Worm (Caenorhabditis elegans) whole organism, L4/young adult: ENCODE results near the gene rpoa-12.

Experiments used
- W03F9.2 ChIP-seq: fragments of 150-350 bp; optimal IDR thresholded peaks from 2 replicates; lab custom pipeline; 2014; ENCODE audit warnings: missing biosample characterization, missing genetic modification characterization
- dao-5 ChIP-seq: sonication (generic microtip); optimal IDR thresholded peaks from 2 replicates; lab custom pipeline; 2016; ENCODE audit warnings: missing genotype, missing genetic modification characterization, moderate library complexity, missing compliant biosample characterization
- him-1 ChIP-seq: sonication (generic microtip); optimal IDR thresholded peaks from 2 replicates; lab custom pipeline; 2016; ENCODE audit warnings: missing genotype, missing genetic modification reagents, missing genetic modification characterization, missing compliant biosample characterization

The rpoa-12 gene

ce11 chrV:14380242-14380641 lies 42.9 kb downstream of the rpoa-12 start:
- TF ChIP-seq him-1 (tag; lab: Kevin White, UChicago) (no peak), W03F9.2 (no peak), dao-5 (tag; lab: Kevin White, UChicago) (no peak)

ce11 chrV:14378986-14379385 lies 44.1 kb downstream of the rpoa-12 start, which contains the start of gene npr-43:
Gene npr-43 (minus strand): TSS chrV:14379086.
- TF ChIP-seq him-1 (tag; lab: Kevin White, UChicago) (no peak), W03F9.2 (no peak), dao-5 (tag; lab: Kevin White, UChicago) (no peak)

- TF ChIP-seq W03F9.2: no peak
- TF ChIP-seq dao-5 (tag; lab: Kevin White, UChicago): no peak
- TF ChIP-seq him-1 (tag; lab: Kevin White, UChicago): no peak
Measured at ce11 chrV:14378052-14378451, 45.1 kb downstream of the rpoa-12 start.

- TF ChIP-seq him-1 (tag; lab: Kevin White, UChicago) (no peak), W03F9.2 (no peak), dao-5 (tag; lab: Kevin White, UChicago) (no peak)
Measured at ce11 chrV:14372774-14373173, 50.3 kb downstream of the rpoa-12 start, which contains the start of gene unc-39. Gene unc-39 (plus strand): TSS chrV:14373074.
